Worm (Caenorhabditis elegans) whole organism, mixed stage, embryonic: Measurements from ENCODE around the gene Y50D7A.3.

ENCODE experiments used
- blmp-1 ChIP-seq: fragments of 150-350 bp; optimal IDR thresholded peaks from 2 replicates; lab custom pipeline; 2014; ENCODE audit warnings: missing biosample characterization, missing genetic modification characterization
- drap-1 ChIP-seq: fragments of 200-800 bp; sonication (Bioruptor generic); optimal IDR thresholded peaks from 3 replicates; lab custom pipeline; 2018; ENCODE audit warnings: mild to moderate bottlenecking, missing genetic modification characterization, missing compliant biosample characterization
- elt-3 ChIP-seq: fragments of 150-350 bp; optimal IDR thresholded peaks from 2 replicates; lab custom pipeline; 2014; ENCODE audit warnings: missing biosample characterization, missing genetic modification characterization
- hlh-1 ChIP-seq: fragments of 150-350 bp; optimal IDR thresholded peaks from 2 replicates; lab custom pipeline; 2014; ENCODE audit warnings: missing biosample characterization, missing genetic modification reagents, missing genetic modification characterization
- lsy-2 ChIP-seq: fragments of 150-350 bp; optimal IDR thresholded peaks from 2 replicates; lab custom pipeline; 2014; ENCODE audit warnings: missing biosample characterization, missing genetic modification characterization
- mep-1 ChIP-seq: fragments of 150-350 bp; optimal IDR thresholded peaks from 2 replicates; lab custom pipeline; 2017; ENCODE audit warnings: missing biosample characterization, missing genetic modification reagents, missing genetic modification characterization, inconsistent platforms
- mls-2 ChIP-seq: sonication (generic microtip); optimal IDR thresholded peaks from 2 replicates; lab custom pipeline; 2016; ENCODE audit warnings: mild to moderate bottlenecking, missing genetic modification characterization, moderate library complexity, missing compliant biosample characterization
- nhr-12 ChIP-seq: fragments of 150-350 bp; optimal IDR thresholded peaks from 2 replicates; lab custom pipeline; 2014; ENCODE audit warnings: missing biosample characterization, missing genetic modification characterization
- pha-4 ChIP-seq: fragments of 150-350 bp; optimal IDR thresholded peaks from 2 replicates; lab custom pipeline; 2018; ENCODE audit warnings: missing biosample characterization, missing genetic modification reagents, missing genetic modification characterization
- snpc-4 ChIP-seq: fragments of 150-350 bp; optimal IDR thresholded peaks from 2 replicates; lab custom pipeline; 2014; ENCODE audit warnings: missing biosample characterization, missing genetic modification characterization
- sptf-1 ChIP-seq: sonication (generic microtip); optimal IDR thresholded peaks from 2 replicates; lab custom pipeline; 2017; ENCODE audit warnings: mild to moderate bottlenecking, missing genetic modification characterization, moderate library complexity, missing compliant biosample characterization
- unc-120 ChIP-seq: sonication (generic microtip); optimal IDR thresholded peaks from 2 replicates; lab custom pipeline; 2017; ENCODE audit warnings: missing genetic modification characterization, missing compliant biosample characterization; ENCODE audit not compliant: poor library complexity, severe bottlenecking
- unc-39 ChIP-seq: fragments of 150-350 bp; optimal IDR thresholded peaks from 2 replicates; lab custom pipeline; 2014; ENCODE audit warnings: missing biosample characterization, missing genetic modification characterization
- ztf-11 ChIP-seq: fragments of 150-350 bp; optimal IDR thresholded peaks from 2 replicates; lab custom pipeline; 2014; ENCODE audit warnings: missing biosample characterization, missing genetic modification characterization

DNA sequence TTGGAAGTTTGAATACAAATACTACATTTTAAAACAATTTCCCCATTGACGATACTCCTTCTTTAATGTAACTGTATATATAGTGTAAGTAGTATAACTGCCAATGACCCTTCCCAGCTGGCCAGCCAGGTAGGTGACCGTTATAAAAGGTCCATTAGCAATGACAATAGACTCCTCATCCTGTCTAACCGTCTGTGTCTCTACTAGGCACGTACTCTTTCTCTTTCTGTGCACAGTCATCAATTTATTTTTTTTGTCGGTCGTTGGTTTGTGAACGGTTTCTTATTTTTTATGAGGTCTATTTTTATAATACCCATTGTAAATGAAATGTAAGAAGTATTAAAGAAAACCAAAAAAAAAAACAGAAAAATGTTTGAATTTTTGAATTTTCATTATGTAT is 50.2 kb downstream of the Y50D7A.3 start:
- TF ChIP-seq unc-120 (tag; lab: Kevin White, UChicago) = no peak
- no peak for TF ChIP-seq lsy-2 (tag; lab: Kevin White, UChicago)
- no peak for TF ChIP-seq snpc-4
- TF ChIP-seq elt-3 (tag; lab: Kevin White, UChicago) = no peak
- no peak for TF ChIP-seq blmp-1 (tag; lab: Kevin White, UChicago)
- no peak for TF ChIP-seq ztf-11 (tag; lab: Kevin White, UChicago)
- no peak for TF ChIP-seq unc-39
- TF ChIP-seq pha-4 (tag; lab: Kevin White, UChicago) = no peak
- no peak for TF ChIP-seq mls-2 (tag; lab: Kevin White, UChicago)
- no peak for TF ChIP-seq drap-1
- TF ChIP-seq sptf-1 (tag; lab: Kevin White, UChicago) = no peak
- no peak for TF ChIP-seq hlh-1 (tag; lab: Kevin White, UChicago)
- no peak for TF ChIP-seq nhr-12 (tag; lab: Kevin White, UChicago)
- no peak for TF ChIP-seq mep-1 (tag; lab: Kevin White, UChicago)
